Worm (Caenorhabditis elegans) whole organism, mixed stage, embryonic: ENCODE results near the gene Y32G9A.12.

Experiments used
- nhr-28 ChIP-seq: fragments of 150-350 bp; optimal IDR thresholded peaks from 2 replicates; lab custom pipeline; 2014; ENCODE audit warnings: missing biosample characterization, missing genetic modification characterization
- pha-4 ChIP-seq: fragments of 150-350 bp; optimal IDR thresholded peaks from 2 replicates; lab custom pipeline; 2018; ENCODE audit warnings: missing biosample characterization, missing genetic modification reagents, missing genetic modification characterization
- sem-2 ChIP-seq: fragments of 200-800 bp; sonication (Bioruptor generic); optimal IDR thresholded peaks from 2 replicates; lab custom pipeline; 2018; ENCODE audit warnings: mild to moderate bottlenecking, missing genetic modification characterization, missing compliant biosample characterization

- TF ChIP-seq nhr-28 (tag; lab: Kevin White, UChicago) (no peak), sem-2 (GFP tag; lab: Kevin White, UChicago) (no peak), pha-4 (tag; lab: Kevin White, UChicago) (no peak)
These were observed 27.3 kb downstream of the Y32G9A.12 start, which contains the start of gene zig-11 for ce11 chrV:1892567-1893277.
